Fruit fly (Drosophila melanogaster) whole organism, prepupa: Measurements from ENCODE around the gene Rcd7.
A peak's percentile ranks its signal among the peaks of the same experiment; 100 is the strongest.

ENCODE experiments used
- Blimp-1 ChIP-seq: fragments of 200-800 bp; sonication (Bioruptor generic); optimal IDR thresholded peaks from 3 replicates; lab custom pipeline; 2017; ENCODE audit warnings: missing biosample characterization, missing genetic modification characterization, mild to moderate bottlenecking, moderate library complexity, missing genetic modification reagents
- CG10631 ChIP-seq: fragments of 200-800 bp; sonication (Bioruptor generic); optimal IDR thresholded peaks from 2 replicates; lab custom pipeline; 2016; ENCODE audit warnings: missing biosample characterization, missing genetic modification characterization
- CG10669 ChIP-seq: fragments of 200-800 bp; sonication (Bioruptor generic); optimal IDR thresholded peaks from 3 replicates; lab custom pipeline; 2018; ENCODE audit warnings: missing biosample characterization, mild to moderate bottlenecking, missing genetic modification characterization, moderate library complexity
- CG11294 ChIP-seq: fragments of 200-800 bp; sonication (Bioruptor generic); IDR thresholded peaks from 2 replicates; pipeline ENCODE4 v1.3.6; 2022; ENCODE audit warnings: missing biosample characterization, missing genetic modification characterization
- CG11902 ChIP-seq: fragments of 200-800 bp; sonication (Bioruptor generic); optimal IDR thresholded peaks from 3 replicates; lab custom pipeline; 2016; ENCODE audit warnings: missing biosample characterization, missing genetic modification characterization
- CG15336 ChIP-seq: fragments of 200-800 bp; sonication (Bioruptor generic); IDR thresholded peaks from 2 replicates; pipeline ENCODE4 v1.3.6; 2022; ENCODE audit warnings: missing biosample characterization, missing genetic modification characterization
- CG1621 ChIP-seq: fragments of 200-800 bp; sonication (Bioruptor generic); optimal IDR thresholded peaks from 3 replicates; lab custom pipeline; 2018; ENCODE audit warnings: missing biosample characterization, mild to moderate bottlenecking, missing genetic modification characterization
- CG3032 ChIP-seq: fragments of 200-800 bp; optimal IDR thresholded peaks from 2 replicates; lab custom pipeline; 2019; ENCODE audit warnings: missing biosample characterization, mild to moderate bottlenecking, missing genetic modification characterization, moderate library complexity
- CG31627 ChIP-seq: fragments of 200-800 bp; sonication (Bioruptor generic); optimal IDR thresholded peaks from 3 replicates; lab custom pipeline; 2016; ENCODE audit warnings: missing biosample characterization, missing genetic modification characterization
- CG34406 ChIP-seq: fragments of 200-800 bp; sonication (Bioruptor generic); optimal IDR thresholded peaks from 3 replicates; lab custom pipeline; 2016; ENCODE audit warnings: missing biosample characterization, missing genetic modification characterization
- CG3919 ChIP-seq: fragments of 200-800 bp; sonication (Bioruptor generic); optimal IDR thresholded peaks from 3 replicates; lab custom pipeline; 2016; ENCODE audit warnings: missing biosample characterization, missing genetic modification characterization
- CG4318 ChIP-seq: fragments of 200-800 bp; sonication (Bioruptor generic); optimal IDR thresholded peaks from 3 replicates; lab custom pipeline; 2017; ENCODE audit warnings: missing biosample characterization, mild to moderate bottlenecking, missing genetic modification characterization
- CG6163 ChIP-seq: fragments of 200-800 bp; sonication (Bioruptor generic); IDR thresholded peaks from 3 replicates; pipeline ENCODE4 v1.3.6; 2022; ENCODE audit warnings: missing biosample characterization, missing genetic modification characterization
- CG6276 ChIP-seq: fragments of 200-800 bp; sonication (Bioruptor generic); optimal IDR thresholded peaks from 2 replicates; lab custom pipeline; 2017; ENCODE audit warnings: missing biosample characterization, mild to moderate bottlenecking, missing genetic modification characterization
- CG6792 ChIP-seq: fragments of 200-800 bp; sonication (Bioruptor generic); optimal IDR thresholded peaks from 3 replicates; lab custom pipeline; 2016; ENCODE audit warnings: missing biosample characterization, missing genetic modification characterization
- CG6808 ChIP-seq: fragments of 200-800 bp; sonication (Bioruptor generic); optimal IDR thresholded peaks from 3 replicates; lab custom pipeline; 2017; ENCODE audit warnings: missing biosample characterization, missing genetic modification characterization, mild to moderate bottlenecking, moderate library complexity, missing genetic modification reagents
- CG6854 ChIP-seq: fragments of 200-800 bp; sonication (Bioruptor generic); optimal IDR thresholded peaks from 2 replicates; lab custom pipeline; 2017; ENCODE audit warnings: missing biosample characterization, mild to moderate bottlenecking, missing genetic modification characterization
- CG7368 ChIP-seq: fragments of 200-800 bp; sonication (Bioruptor generic); optimal IDR thresholded peaks from 3 replicates; lab custom pipeline; 2016; ENCODE audit warnings: missing biosample characterization, missing genetic modification characterization
- CG8119 ChIP-seq: fragments of 200-800 bp; sonication (Bioruptor generic); IDR thresholded peaks from 3 replicates; pipeline ENCODE4 v1.3.6; 2022; ENCODE audit warnings: missing biosample characterization, missing genetic modification characterization
- CG8319 ChIP-seq: fragments of 200-800 bp; sonication (Bioruptor generic); optimal IDR thresholded peaks from 3 replicates; lab custom pipeline; 2016; ENCODE audit warnings: missing biosample characterization, missing genetic modification characterization
- CG8632 ChIP-seq: fragments of 200-800 bp; sonication (Bioruptor generic); optimal IDR thresholded peaks from 3 replicates; lab custom pipeline; 2016; ENCODE audit warnings: missing biosample characterization, missing genetic modification characterization
- CG9139 ChIP-seq: fragments of 200-800 bp; sonication (Bioruptor generic); optimal IDR thresholded peaks from 3 replicates; lab custom pipeline; 2017; ENCODE audit warnings: missing biosample characterization, mild to moderate bottlenecking, missing genetic modification characterization
- Eip75B ChIP-seq: fragments of 200-800 bp; sonication (Bioruptor generic); optimal IDR thresholded peaks from 3 replicates; lab custom pipeline; 2016; ENCODE audit warnings: missing biosample characterization, missing genetic modification characterization
- Eip78C ChIP-seq: fragments of 200-800 bp; sonication (Bioruptor generic); peaks from one replicate; lab custom pipeline; 2016; ENCODE audit warnings: missing biosample characterization, missing genetic modification characterization
- Eip93F ChIP-seq: fragments of 200-800 bp; sonication (Bioruptor generic); optimal IDR thresholded peaks from 2 replicates; lab custom pipeline; 2016; ENCODE audit warnings: missing biosample characterization, mild to moderate bottlenecking, missing genetic modification characterization
- Ets21C ChIP-seq: fragments of 200-800 bp; sonication (Bioruptor generic); optimal IDR thresholded peaks from 3 replicates; lab custom pipeline; 2016; ENCODE audit warnings: missing biosample characterization, missing genetic modification characterization
- Ets96B ChIP-seq: fragments of 200-800 bp; optimal IDR thresholded peaks from 2 replicates; lab custom pipeline; 2019; ENCODE audit warnings: missing biosample characterization, mild to moderate bottlenecking, missing genetic modification characterization, moderate library complexity
- Gug ChIP-seq: fragments of 200-800 bp; sonication (Bioruptor generic); IDR thresholded peaks from 2 replicates; pipeline ENCODE4 v1.3.6; 2022; ENCODE audit warnings: missing biosample characterization, missing genetic modification characterization
- Hr38 ChIP-seq: sonication (Bioruptor generic); optimal IDR thresholded peaks from 2 replicates; lab custom pipeline; 2016; ENCODE audit warnings: missing biosample characterization, missing genetic modification characterization
- Hr39 ChIP-seq: fragments of 200-800 bp; sonication (Bioruptor generic); optimal IDR thresholded peaks from 2 replicates; lab custom pipeline; 2016; ENCODE audit warnings: missing biosample characterization, missing genetic modification characterization
- Hr4 ChIP-seq: fragments of 200-800 bp; sonication (Bioruptor generic); optimal IDR thresholded peaks from 3 replicates; lab custom pipeline; 2016; ENCODE audit warnings: missing biosample characterization, missing genetic modification characterization
- Lpt ChIP-seq: fragments of 200-800 bp; sonication (Bioruptor generic); optimal IDR thresholded peaks from 3 replicates; lab custom pipeline; 2016; ENCODE audit warnings: missing biosample characterization, missing genetic modification characterization
- Met ChIP-seq: fragments of 200-800 bp; sonication (Bioruptor generic); optimal IDR thresholded peaks from 3 replicates; lab custom pipeline; 2016; ENCODE audit warnings: missing biosample characterization, missing genetic modification characterization
- OdsH ChIP-seq: fragments of 200-800 bp; sonication (Bioruptor generic); optimal IDR thresholded peaks from 3 replicates; lab custom pipeline; 2016; ENCODE audit warnings: missing biosample characterization, missing genetic modification characterization
- Smox ChIP-seq: fragments of 200-800 bp; sonication (Bioruptor generic); optimal IDR thresholded peaks from 3 replicates; lab custom pipeline; 2016; ENCODE audit warnings: missing biosample characterization, missing genetic modification characterization
- Sox102F ChIP-seq: fragments of 200-800 bp; sonication (Bioruptor generic); optimal IDR thresholded peaks from 2 replicates; lab custom pipeline; 2016; ENCODE audit warnings: missing biosample characterization, mild to moderate bottlenecking, missing genetic modification characterization
- Sox14 ChIP-seq: fragments of 200-800 bp; sonication (Bioruptor generic); optimal IDR thresholded peaks from 3 replicates; lab custom pipeline; 2016; ENCODE audit warnings: missing biosample characterization, missing genetic modification characterization
- Sox15 ChIP-seq: fragments of 200-800 bp; sonication (Bioruptor generic); optimal IDR thresholded peaks from 3 replicates; lab custom pipeline; 2016; ENCODE audit warnings: missing biosample characterization, missing genetic modification characterization
- achi ChIP-seq: fragments of 200-800 bp; sonication (Bioruptor generic); optimal IDR thresholded peaks from 3 replicates; lab custom pipeline; 2016; ENCODE audit warnings: missing biosample characterization, missing genetic modification characterization
- dsx ChIP-seq: fragments of 200-800 bp; optimal IDR thresholded peaks from 3 replicates; lab custom pipeline; 2019; ENCODE audit warnings: missing biosample characterization, mild to moderate bottlenecking, missing genetic modification characterization, moderate library complexity; ENCODE audit not compliant: poor library complexity, severe bottlenecking
- eg ChIP-seq: fragments of 200-800 bp; sonication (Bioruptor generic); IDR thresholded peaks from 3 replicates; pipeline ENCODE4 v1.3.6; 2022; ENCODE audit warnings: missing biosample characterization, missing genetic modification characterization
- esn ChIP-seq: fragments of 200-800 bp; sonication (Bioruptor generic); optimal IDR thresholded peaks from 2 replicates; lab custom pipeline; 2016; ENCODE audit warnings: missing biosample characterization, mild to moderate bottlenecking, missing genetic modification characterization, moderate library complexity
- fd85E ChIP-seq: fragments of 200-800 bp; sonication (Bioruptor generic); optimal IDR thresholded peaks from 3 replicates; lab custom pipeline; 2016; ENCODE audit warnings: missing biosample characterization, missing genetic modification characterization
- fkh ChIP-seq: fragments of 200-800 bp; sonication (Bioruptor generic); optimal IDR thresholded peaks from 3 replicates; lab custom pipeline; 2017; ENCODE audit warnings: missing biosample characterization, mild to moderate bottlenecking, missing genetic modification characterization, moderate library complexity
- lz ChIP-seq: fragments of 200-800 bp; sonication (Bioruptor generic); optimal IDR thresholded peaks from 3 replicates; lab custom pipeline; 2016; ENCODE audit warnings: missing biosample characterization, missing genetic modification characterization
- net ChIP-seq: fragments of 200-800 bp; sonication (Bioruptor generic); optimal IDR thresholded peaks from 3 replicates; lab custom pipeline; 2016; ENCODE audit warnings: missing biosample characterization, missing genetic modification characterization
- pdm3 ChIP-seq: fragments of 200-800 bp; sonication (Bioruptor generic); optimal IDR thresholded peaks from 3 replicates; lab custom pipeline; 2016; ENCODE audit warnings: missing biosample characterization, missing genetic modification characterization
- salr ChIP-seq, 2 experiments: fragments of 200-800 bp; sonication (Bioruptor generic); optimal IDR thresholded peaks; 3 replicates each; lab custom pipeline; 2016 to 2018; ENCODE audit warnings: missing biosample characterization in 2 of 2, missing genetic modification characterization in 2 of 2, mild to moderate bottlenecking in 1 of 2
- spab ChIP-seq: fragments of 200-800 bp; sonication (Bioruptor generic); optimal IDR thresholded peaks from 2 replicates; lab custom pipeline; 2017; ENCODE audit warnings: missing biosample characterization, mild to moderate bottlenecking, missing genetic modification characterization, missing genetic modification reagents
- ss ChIP-seq, 2 experiments: fragments of 200-800 bp; sonication (Bioruptor generic); optimal IDR thresholded peaks; 2 replicates in 1 of 2; 3 replicates in 1 of 2; lab custom pipeline; 2017 to 2018; ENCODE audit warnings: mild to moderate bottlenecking in 2 of 2, missing biosample characterization in 2 of 2, missing genetic modification characterization in 2 of 2, moderate library complexity in 1 of 2
- topi ChIP-seq: fragments of 200-800 bp; sonication (Bioruptor generic); optimal IDR thresholded peaks from 3 replicates; lab custom pipeline; 2016; ENCODE audit warnings: missing biosample characterization, missing genetic modification characterization
- vri ChIP-seq: fragments of 200-800 bp; sonication (Bioruptor generic); optimal IDR thresholded peaks from 3 replicates; lab custom pipeline; 2016; ENCODE audit warnings: missing biosample characterization, mild to moderate bottlenecking, missing genetic modification characterization

Rcd7 gene

dm6 chr3L:19590422-19590821, 45.5 kb downstream of the Rcd7 start, which contains the start of gene CG14100:
Gene CG14100 (minus strand): TSS chr3L:19590524.
- TF ChIP-seq Lpt (GFP tag; lab: Kevin White, UChicago), result peak; percentile 100
- TF ChIP-seq Eip93F, result peak; percentile 100
- peak; percentile 100 for TF ChIP-seq Gug (GFP tag; lab: Robert Waterston, UW)
- peak; percentile 100 for TF ChIP-seq net (GFP tag; lab: Kevin White, UChicago)
- TF ChIP-seq ss (GFP tag; optimal IDR thresholded peaks at IDR 0.05; lab: Kevin White, UChicago), result peak; percentile 100
- peak; percentile 100 for TF ChIP-seq pdm3
- peak; percentile 100 for TF ChIP-seq spab (GFP tag; lab: Kevin White, UChicago)
- TF ChIP-seq fd85E (GFP tag; lab: Kevin White, UChicago), result peak; percentile 99
- peak; percentile 100 for TF ChIP-seq CG8119
- TF ChIP-seq CG8632 (GFP tag; lab: Kevin White, UChicago), result peak; percentile 100
- peak; percentile 100 for TF ChIP-seq Eip78C (GFP tag; lab: Kevin White, UChicago)
- peak; percentile 100 for TF ChIP-seq Sox102F (GFP tag; lab: Kevin White, UChicago)
- peak; percentile 100 for TF ChIP-seq Hr38
- peak; percentile 100 for TF ChIP-seq CG15336 (GFP tag; lab: Robert Waterston, UW)
- peak; percentile 100 for TF ChIP-seq OdsH (GFP tag; lab: Kevin White, UChicago)
- TF ChIP-seq esn (GFP tag; lab: Kevin White, UChicago), result peak; percentile 100
- TF ChIP-seq CG7368 (GFP tag; lab: Kevin White, UChicago), result peak; percentile 100
- TF ChIP-seq CG4318 (GFP tag; lab: Kevin White, UChicago), result peak; percentile 100
- peak; percentile 100 for TF ChIP-seq CG6276 (GFP tag; lab: Kevin White, UChicago)
- TF ChIP-seq CG10669 (GFP tag; lab: Kevin White, UChicago), result peak; percentile 100
- peak; percentile 100 for TF ChIP-seq CG9139 (GFP tag; lab: Kevin White, UChicago)
- peak; percentile 100 for TF ChIP-seq CG1621 (tag; lab: Kevin White, UChicago)
- peak; percentile 100 for TF ChIP-seq CG3032 (tag; lab: Kevin White, UChicago)
- peak; percentile 100 for TF ChIP-seq vri (GFP tag; lab: Kevin White, UChicago)
- peak; percentile 100 for TF ChIP-seq CG6792 (GFP tag; lab: Kevin White, UChicago)
- peak; percentile 100 for TF ChIP-seq Met (GFP tag; lab: Kevin White, UChicago)
- peak; percentile 100 for TF ChIP-seq CG11294 (GFP tag; lab: Robert Waterston, UW)
- TF ChIP-seq CG10631 (GFP tag; lab: Kevin White, UChicago), result peak; percentile 100
- peak; percentile 100 for TF ChIP-seq lz (GFP tag; lab: Kevin White, UChicago)
- TF ChIP-seq Hr39 (GFP tag; lab: Kevin White, UChicago), result peak; percentile 100
- peak; percentile 100 for TF ChIP-seq eg (GFP tag; lab: Robert Waterston, UW)
- peak; percentile 100 for TF ChIP-seq CG34406 (GFP tag; lab: Kevin White, UChicago)
- TF ChIP-seq salr (GFP tag; optimal IDR thresholded peaks at IDR 0.05; lab: Kevin White, UChicago), result peak; percentile 100
- TF ChIP-seq CG8319, result peak; percentile 100
- TF ChIP-seq CG31627 (GFP tag; lab: Kevin White, UChicago), result peak; percentile 100
- peak; percentile 100 for TF ChIP-seq Ets96B (tag; lab: Kevin White, UChicago)
- TF ChIP-seq Smox, result peak; percentile 100
- peak; percentile 100 for TF ChIP-seq Eip75B (GFP tag; lab: Kevin White, UChicago)
- peak; percentile 100 for TF ChIP-seq CG6854 (GFP tag; lab: Kevin White, UChicago)
- peak; percentile 100 for TF ChIP-seq Sox15
- peak; percentile 100 for TF ChIP-seq fkh (GFP tag; lab: Kevin White, UChicago)
- peak; percentile 100 for TF ChIP-seq Sox14 (GFP tag; lab: Kevin White, UChicago)
- TF ChIP-seq Ets21C (GFP tag; lab: Kevin White, UChicago), result peak; percentile 100
- TF ChIP-seq dsx (GFP tag; lab: Kevin White, UChicago), result peak; percentile 99
- TF ChIP-seq CG3919 (GFP tag; lab: Kevin White, UChicago), result peak; percentile 100
- peak; percentile 100 for TF ChIP-seq CG11902 (GFP tag; lab: Kevin White, UChicago)
- peak; percentile 99 for TF ChIP-seq CG6808 (GFP tag; lab: Kevin White, UChicago)
- TF ChIP-seq achi (GFP tag; lab: Kevin White, UChicago), result peak; percentile 100
- peak; percentile 100 for TF ChIP-seq topi (GFP tag; lab: Kevin White, UChicago)
- TF ChIP-seq Blimp-1 (GFP tag; lab: Kevin White, UChicago), result peak; percentile 99
- TF ChIP-seq Hr4, result peak; percentile 100
- TF ChIP-seq CG6163 (GFP tag; lab: Robert Waterston, UW), result peak; percentile 100
